Fruit fly (Drosophila melanogaster): ENCODE results near the gene pelo.

Gene pelo

dm6 chr2L:9700454-9700853 lies at the start of gene pelo (continued):
- TF ChIP-seq CG8478 (optimal IDR thresholded peaks at IDR 0.05) (no peak), Aef1 (GFP tag; IDR thresholded peaks at IDR 0.05) (peak; percentile 43; the same call in 2 of the 3 replicates), NC2α (GFP tag; optimal IDR thresholded peaks at IDR 0.05) (no peak), Mad (GFP tag; optimal IDR thresholded peaks at IDR 0.05) (peak; percentile 5), CG3163 (GFP tag; optimal IDR thresholded peaks at IDR 0.05) (no peak), CG2678 (tag; optimal IDR thresholded peaks at IDR 0.05) (peak; percentile 75), dati (GFP tag; IDR thresholded peaks at IDR 0.05) (no peak), h (optimal IDR thresholded peaks at IDR 0.05) (no peak), CG4404 (GFP tag; IDR thresholded peaks at IDR 0.05) (peak; percentile 57), CG3407 (GFP tag; optimal IDR thresholded peaks at IDR 0.05) (peak; percentile 49), CG18011 (GFP tag; optimal IDR thresholded peaks at IDR 0.05) (peak; percentile 22), HmgD (GFP tag; optimal IDR thresholded peaks at IDR 0.05) (no peak), Side (GFP tag; optimal IDR thresholded peaks at IDR 0.05) (no peak), dan (GFP tag; IDR thresholded peaks at IDR 0.05) (no peak), CG15269 (tag; optimal IDR thresholded peaks at IDR 0.05) (peak; percentile 61), Dad (GFP tag; optimal IDR thresholded peaks at IDR 0.05) (no peak), CG6175 (GFP tag; IDR thresholded peaks at IDR 0.05) (no peak), CG12219 (GFP tag; optimal IDR thresholded peaks at IDR 0.05) (peak; percentile 21), CG31441 (GFP tag; IDR thresholded peaks at IDR 0.05) (peak; percentile 75), CG17361 (GFP tag; IDR thresholded peaks at IDR 0.05) (peak; percentile 70; the same call in 2 of the 3 replicates), CG4707 (GFP tag; optimal IDR thresholded peaks at IDR 0.05) (no peak), Usf (GFP tag; optimal IDR thresholded peaks at IDR 0.05) (peak; percentile 60), CG30431 (GFP tag; optimal IDR thresholded peaks at IDR 0.05) (peak; percentile 27), CG7745 (tag; optimal IDR thresholded peaks at IDR 0.05) (no peak), scrt (GFP tag; optimal IDR thresholded peaks at IDR 0.05) (peak; percentile 66), MTF-1 (GFP tag; optimal IDR thresholded peaks at IDR 0.05; ENCODE audit: borderline replicate concordance) (no peak), NC2β (GFP tag; optimal IDR thresholded peaks at IDR 0.05) (no peak), CG12236 (GFP tag; optimal IDR thresholded peaks at IDR 0.05) (no peak), cato (GFP tag; optimal IDR thresholded peaks at IDR 0.05; ENCODE audit: borderline replicate concordance) (no peak), sc (optimal IDR thresholded peaks at IDR 0.05) (no peak), sc (GFP tag; optimal IDR thresholded peaks at IDR 0.05) (peak; percentile 21), BEAF-32 (GFP tag; optimal IDR thresholded peaks at IDR 0.05) (peak; percentile 39), br (optimal IDR thresholded peaks at IDR 0.05) (no peak), Bdp1 (GFP tag; optimal IDR thresholded peaks at IDR 0.05) (no peak), CG6791 (GFP tag; IDR thresholded peaks at IDR 0.05; ENCODE audit: partially characterized antibody) (no peak), abd-A (tag; optimal IDR thresholded peaks at IDR 0.05) (no peak), Oli (tag; optimal IDR thresholded peaks at IDR 0.05) (peak; percentile 45), gem (tag; optimal IDR thresholded peaks at IDR 0.05) (peak; percentile 83), CG13123 (GFP tag; optimal IDR thresholded peaks at IDR 0.05) (peak; percentile 59), crc (GFP tag; optimal IDR thresholded peaks at IDR 0.05) (no peak), CG8089 (GFP tag; optimal IDR thresholded peaks at IDR 0.05) (no peak), CG3281 (GFP tag; optimal IDR thresholded peaks at IDR 0.05) (peak; percentile 73), nau (GFP tag; optimal IDR thresholded peaks at IDR 0.05) (peak; percentile 55), fd3F (GFP tag; optimal IDR thresholded peaks at IDR 0.05) (peak; percentile 41), nerfin-2 (GFP tag; IDR thresholded peaks at IDR 0.05; ENCODE audit: partially characterized antibody) (no peak), CG15479 (GFP tag; optimal IDR thresholded peaks at IDR 0.05) (no peak), CG10979 (tag; optimal IDR thresholded peaks at IDR 0.05) (peak; percentile 57), klu (GFP tag; IDR thresholded peaks at IDR 0.05) (peak; percentile 43; the same call in 1 of the 2 replicates), CG10565 (GFP tag; optimal IDR thresholded peaks at IDR 0.05) (no peak), row (GFP tag; IDR thresholded peaks at IDR 0.05) (peak; percentile 94), Mrtf (GFP tag; IDR thresholded peaks at IDR 0.05) (no peak), al (GFP tag; IDR thresholded peaks at IDR 0.05) (peak; percentile 70), Dip3 (GFP tag; optimal IDR thresholded peaks at IDR 0.05) (peak; percentile 20)
